Fruit fly (Drosophila melanogaster): ENCODE measurements around the gene Snx27.

DNA sequence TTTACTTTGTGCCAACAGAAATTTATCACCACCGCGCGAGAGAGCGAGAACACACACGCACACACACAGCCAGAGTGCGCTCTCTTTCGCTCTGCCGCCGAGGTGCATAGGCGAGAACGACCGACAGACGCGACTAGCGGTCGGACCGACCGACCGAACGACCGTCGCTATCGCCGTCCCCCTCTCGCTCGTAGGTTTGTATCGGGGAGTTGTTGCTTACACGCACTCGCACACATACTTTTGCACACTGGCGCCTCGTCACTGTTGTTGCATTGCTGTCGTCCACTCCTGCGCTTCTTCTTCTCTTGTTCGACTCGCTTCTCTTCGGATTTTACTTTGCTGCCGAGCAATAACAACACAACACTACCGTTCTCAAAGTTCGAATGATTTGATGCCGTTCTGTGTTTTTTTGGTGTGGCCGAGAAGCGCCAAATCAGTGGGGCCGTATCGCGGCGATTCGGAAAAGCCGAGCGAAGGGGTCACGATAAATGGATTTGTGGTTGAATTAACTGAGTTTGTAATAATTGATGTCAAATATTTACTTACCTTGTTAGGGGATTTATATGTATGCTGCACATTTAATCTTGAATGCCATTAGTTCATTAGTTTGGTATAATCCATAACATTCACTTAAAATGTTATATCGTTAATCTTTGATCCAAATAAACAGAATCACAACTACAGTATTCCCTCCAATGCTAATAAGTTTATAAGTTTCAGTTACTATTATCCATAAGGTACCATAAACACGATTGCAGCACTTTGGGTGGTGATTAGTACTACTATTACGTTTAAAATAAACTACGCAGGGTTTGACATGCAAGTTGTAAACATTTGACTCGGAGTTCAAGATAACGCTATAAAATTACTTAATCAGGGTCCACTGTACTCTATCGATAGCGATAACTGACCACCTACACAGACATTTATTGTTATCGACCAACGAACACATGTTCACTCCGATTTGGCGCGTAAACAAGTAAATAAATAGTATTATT lies 9.3 kb upstream of the Snx27 start, which contains the start of the genes IntS6 and Rtel1:
- TF ChIP-seq psq (GFP tag; optimal IDR thresholded peaks at IDR 0.05) = peak; percentile 82
- TF ChIP-seq tai (GFP tag; optimal IDR thresholded peaks at IDR 0.05) = no peak
- TF ChIP-seq pan (optimal IDR thresholded peaks at IDR 0.05) = no peak
- TF ChIP-seq dmrt93B (GFP tag; optimal IDR thresholded peaks at IDR 0.05) = peak; percentile 82
- peak; percentile 86 for TF ChIP-seq CG32264 (GFP tag; optimal IDR thresholded peaks at IDR 0.05)
